Worm (Caenorhabditis elegans): ENCODE data around the gene srbc-27.

DNA sequence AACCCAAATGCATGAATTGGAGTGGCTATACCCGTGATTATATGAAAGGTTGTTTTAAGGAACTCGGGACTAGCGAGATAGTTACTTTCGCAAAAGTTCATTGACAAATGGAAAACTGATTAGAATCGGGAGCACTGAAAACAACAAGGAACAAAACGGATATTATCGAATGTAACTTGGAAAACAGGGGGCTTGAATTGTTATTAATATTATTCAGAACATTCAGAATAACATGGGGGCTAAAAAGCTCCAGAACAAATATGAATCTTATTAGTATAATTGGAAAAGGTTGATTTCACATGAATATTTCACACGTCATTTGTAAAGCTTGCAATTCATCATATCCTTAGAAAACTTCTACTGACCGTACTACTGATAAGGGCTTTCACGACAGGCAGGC is 40.6 kb downstream of the srbc-27 start, which contains the start of gene srh-235:
- TF ChIP-seq F13C5.2 (tag; optimal IDR thresholded peaks at IDR 0.05) (no peak), ets-7 (tag; optimal IDR thresholded peaks at IDR 0.05) (no peak), tbx-37 (GFP tag; conservative IDR thresholded peaks at IDR 0.05) (no peak), pes-1 (GFP tag; IDR thresholded peaks at IDR 0.05) (no peak), tbx-11 (GFP tag; IDR thresholded peaks at IDR 0.05) (no peak), ceh-13 (GFP tag; optimal IDR thresholded peaks at IDR 0.05) (no peak), ama-1 (optimal IDR thresholded peaks at IDR 0.05) (no peak), tra-4 (tag; optimal IDR thresholded peaks at IDR 0.05) (no peak)
